Fruit fly (Drosophila melanogaster) whole organism, embryonic: ENCODE results near the gene ATP8B.

Experiments
- Bdp1 ChIP-seq: fragments of 200-800 bp; sonication (Bioruptor generic); optimal IDR thresholded peaks from 3 replicates; lab custom pipeline; 2016; ENCODE audit warnings: missing biosample characterization, missing genetic modification characterization
- CG10274 ChIP-seq: fragments of 200-800 bp; sonication (Bioruptor generic); optimal IDR thresholded peaks from 3 replicates; lab custom pipeline; 2017; ENCODE audit warnings: missing biosample characterization, mild to moderate bottlenecking, missing genetic modification characterization
- CG10366 ChIP-seq: fragments of 200-800 bp; sonication (Bioruptor generic); IDR thresholded peaks from 2 replicates; pipeline ENCODE4 v1.3.6; 2022; ENCODE audit warnings: missing biosample characterization, missing genetic modification characterization
- CG1233 ChIP-seq: fragments of 200-800 bp; sonication (Bioruptor generic); optimal IDR thresholded peaks from 4 replicates; lab custom pipeline; 2018; ENCODE audit warnings: missing biosample characterization, mild to moderate bottlenecking, missing genetic modification characterization
- CG12769 ChIP-seq: fragments of 200-800 bp; sonication (Bioruptor generic); optimal IDR thresholded peaks from 2 replicates; lab custom pipeline; 2019; ENCODE audit warnings: missing biosample characterization, mild to moderate bottlenecking, missing genetic modification characterization, moderate library complexity
- CG13123 ChIP-seq: fragments of 200-800 bp; sonication (Bioruptor generic); optimal IDR thresholded peaks from 2 replicates; lab custom pipeline; 2016; ENCODE audit warnings: missing biosample characterization, missing genetic modification characterization
- CG13287 ChIP-seq: fragments of 200-800 bp; sonication (Bioruptor generic); IDR thresholded peaks from 2 replicates; pipeline ENCODE4 v1.3.6; 2022; ENCODE audit warnings: missing biosample characterization, missing genetic modification characterization; ENCODE audit not compliant: partially characterized antibody
- CG14710 ChIP-seq: fragments of 200-800 bp; sonication (Bioruptor generic); optimal IDR thresholded peaks from 3 replicates; lab custom pipeline; 2019; ENCODE audit warnings: missing biosample characterization, mild to moderate bottlenecking, missing genetic modification characterization, moderate library complexity
- CG15269 ChIP-seq: fragments of 200-800 bp; sonication (Bioruptor generic); optimal IDR thresholded peaks from 2 replicates; lab custom pipeline; 2018; ENCODE audit warnings: missing biosample characterization, mild to moderate bottlenecking, missing genetic modification characterization, moderate library complexity
- CG1647 ChIP-seq: fragments of 200-800 bp; sonication (Bioruptor generic); optimal IDR thresholded peaks from 3 replicates; lab custom pipeline; 2016; ENCODE audit warnings: missing biosample characterization, missing genetic modification characterization
- CG31441 ChIP-seq: fragments of 200-800 bp; sonication (Bioruptor generic); IDR thresholded peaks from 2 replicates; pipeline ENCODE4 v1.3.6; 2022; ENCODE audit warnings: missing biosample characterization, missing genetic modification characterization
- CG4328 ChIP-seq: fragments of 200-800 bp; sonication (Bioruptor generic); optimal IDR thresholded peaks from 3 replicates; lab custom pipeline; 2017; ENCODE audit warnings: missing biosample characterization, missing genetic modification reagents, missing genetic modification characterization
- CG5180 ChIP-seq: fragments of 200-800 bp; sonication (Bioruptor generic); optimal IDR thresholded peaks from 3 replicates; lab custom pipeline; 2017; ENCODE audit warnings: missing biosample characterization, missing genetic modification characterization, mild to moderate bottlenecking, moderate library complexity, missing genetic modification reagents
- CG6813 ChIP-seq: fragments of 200-800 bp; sonication (Bioruptor generic); optimal IDR thresholded peaks from 2 replicates; lab custom pipeline; 2017; ENCODE audit warnings: missing biosample characterization, missing genetic modification characterization, mild to moderate bottlenecking, moderate library complexity, missing genetic modification reagents
- CG7786 ChIP-seq: fragments of 200-800 bp; sonication (Bioruptor generic); optimal IDR thresholded peaks from 2 replicates; lab custom pipeline; 2016; ENCODE audit warnings: missing biosample characterization, missing genetic modification characterization
- CG7928 ChIP-seq: fragments of 200-800 bp; sonication (Bioruptor generic); optimal IDR thresholded peaks from 2 replicates; lab custom pipeline; 2017; ENCODE audit warnings: missing biosample characterization, mild to moderate bottlenecking, missing genetic modification characterization
- CG8089 ChIP-seq: fragments of 200-800 bp; sonication (Bioruptor generic); optimal IDR thresholded peaks from 3 replicates; lab custom pipeline; 2016; ENCODE audit warnings: missing biosample characterization, missing genetic modification characterization
- CG8290 ChIP-seq, 3 experiments: fragments of 200-800 bp; sonication (Bioruptor generic); optimal IDR thresholded peaks; 2 replicates each; lab custom pipeline; 2016 to 2019; ENCODE audit warnings: missing biosample characterization in 3 of 3, missing genetic modification characterization in 3 of 3, mild to moderate bottlenecking in 2 of 3, moderate library complexity in 1 of 3
- CG8765 ChIP-seq: fragments of 200-800 bp; sonication (Bioruptor generic); IDR thresholded peaks from 2 replicates; pipeline ENCODE4 v1.3.6; 2022; ENCODE audit warnings: missing biosample characterization, missing genetic modification characterization
- CG9932 ChIP-seq: fragments of 200-800 bp; sonication (Bioruptor generic); IDR thresholded peaks from 2 replicates; pipeline ENCODE4 v1.3.6; 2022; ENCODE audit warnings: missing biosample characterization, missing genetic modification characterization
- CHES-1-like ChIP-seq: fragments of 200-800 bp; sonication (Bioruptor generic); optimal IDR thresholded peaks from 2 replicates; lab custom pipeline; 2016; ENCODE audit warnings: missing biosample characterization, missing genetic modification characterization
- CkIIα-i1 ChIP-seq: fragments of 200-800 bp; sonication (Bioruptor generic); IDR thresholded peaks from 2 replicates; pipeline ENCODE4 v1.3.6; 2022; ENCODE audit warnings: missing biosample characterization, missing genetic modification characterization
- E2f1 ChIP-seq: fragments of 200-800 bp; sonication (Bioruptor generic); IDR thresholded peaks from 2 replicates; pipeline ENCODE4 v1.3.6; 2022; ENCODE audit warnings: missing biosample characterization, missing genetic modification characterization
- Elba2 ChIP-seq: fragments of 200-800 bp; sonication (Bioruptor generic); optimal IDR thresholded peaks from 3 replicates; lab custom pipeline; 2016; ENCODE audit warnings: missing biosample characterization, missing genetic modification characterization
- Ets97D ChIP-seq: fragments of 200-800 bp; sonication (Bioruptor generic); optimal IDR thresholded peaks from 3 replicates; lab custom pipeline; 2016; ENCODE audit warnings: missing biosample characterization, missing genetic modification characterization
- Fer2 ChIP-seq: fragments of 200-800 bp; sonication (Bioruptor generic); optimal IDR thresholded peaks from 2 replicates; lab custom pipeline; 2018; ENCODE audit warnings: missing biosample characterization, mild to moderate bottlenecking, missing genetic modification characterization, moderate library complexity
- Gug ChIP-seq: fragments of 200-800 bp; sonication (Bioruptor generic); IDR thresholded peaks from 4 replicates; pipeline ENCODE4 v1.3.6; 2022; ENCODE audit warnings: missing biosample characterization, missing genetic modification characterization
- HmgD ChIP-seq: fragments of 200-800 bp; sonication (Bioruptor generic); optimal IDR thresholded peaks from 3 replicates; lab custom pipeline; 2016; ENCODE audit warnings: missing biosample characterization, missing genetic modification characterization
- Myb ChIP-seq: fragments of 200-800 bp; sonication (Bioruptor generic); optimal IDR thresholded peaks from 2 replicates; lab custom pipeline; 2016; ENCODE audit warnings: missing biosample characterization, missing genetic modification characterization
- PHDP ChIP-seq: fragments of 200-800 bp; sonication (Bioruptor generic); optimal IDR thresholded peaks from 3 replicates; lab custom pipeline; 2018; ENCODE audit warnings: missing biosample characterization, mild to moderate bottlenecking, missing genetic modification characterization, moderate library complexity
- Rfx ChIP-seq: fragments of 200-800 bp; sonication (Bioruptor generic); IDR thresholded peaks from 2 replicates; pipeline ENCODE4 v1.3.6; 2022; ENCODE audit warnings: missing biosample characterization, missing genetic modification characterization
- Six4 ChIP-seq: fragments of 200-800 bp; sonication (Bioruptor generic); optimal IDR thresholded peaks from 2 replicates; lab custom pipeline; 2016; ENCODE audit warnings: missing biosample characterization, missing genetic modification characterization
- Sry-δ ChIP-seq: fragments of 200-800 bp; sonication (Bioruptor generic); optimal IDR thresholded peaks from 2 replicates; lab custom pipeline; 2016; ENCODE audit warnings: missing biosample characterization, missing genetic modification characterization
- bcd ChIP-seq: fragments of 200-800 bp; sonication (Bioruptor generic); optimal IDR thresholded peaks from 2 replicates; lab custom pipeline; 2017; ENCODE audit warnings: missing biosample characterization, mild to moderate bottlenecking, missing genetic modification characterization
- bsh ChIP-seq, 2 experiments: fragments of 200-800 bp; sonication (Bioruptor generic); optimal IDR thresholded peaks; 2 replicates each; lab custom pipeline; 2017 to 2018; ENCODE audit warnings: mild to moderate bottlenecking in 2 of 2, missing biosample characterization in 2 of 2, missing genetic modification characterization in 2 of 2, moderate library complexity in 1 of 2
- chn ChIP-seq: fragments of 200-800 bp; sonication (Bioruptor generic); optimal IDR thresholded peaks from 2 replicates; lab custom pipeline; 2016; ENCODE audit warnings: missing biosample characterization, missing genetic modification characterization
- ci ChIP-seq: fragments of 200-800 bp; sonication (Bioruptor generic); IDR thresholded peaks from 3 replicates; pipeline ENCODE4 v1.3.6; 2022; ENCODE audit warnings: missing biosample characterization, missing genetic modification characterization
- eve ChIP-seq, 2 experiments: fragments of >200 bp; optimal IDR thresholded peaks; 2 replicates each; lab custom pipeline; 2017; ENCODE audit warnings: missing biosample characterization in 2 of 2, missing genetic modification characterization in 2 of 2
- fd64A ChIP-seq: fragments of 200-800 bp; sonication (Bioruptor generic); optimal IDR thresholded peaks from 3 replicates; lab custom pipeline; 2018; ENCODE audit warnings: missing biosample characterization, mild to moderate bottlenecking, missing genetic modification characterization
- gcm2 ChIP-seq: fragments of 200-800 bp; sonication (Bioruptor generic); optimal IDR thresholded peaks from 2 replicates; lab custom pipeline; 2016; ENCODE audit warnings: missing biosample characterization, missing genetic modification characterization
- gro ChIP-seq: fragments of 200-800 bp; sonication (Bioruptor generic); optimal IDR thresholded peaks from 2 replicates; lab custom pipeline; 2016; ENCODE audit warnings: missing biosample characterization, missing genetic modification characterization
- gsb-n ChIP-seq: fragments of 200-800 bp; sonication (Bioruptor generic); optimal IDR thresholded peaks from 3 replicates; lab custom pipeline; 2018; ENCODE audit warnings: missing biosample characterization, mild to moderate bottlenecking, missing genetic modification characterization
- hb ChIP-seq: fragments of 200-800 bp; sonication (Bioruptor generic); IDR thresholded peaks from 3 replicates; pipeline ENCODE4 v1.3.6; 2022; ENCODE audit warnings: missing biosample characterization, missing genetic modification characterization; ENCODE audit not compliant: partially characterized antibody
- insv ChIP-seq, 2 experiments: fragments of 200-800 bp; sonication (Bioruptor generic); optimal IDR thresholded peaks; 3 replicates each; lab custom pipeline; 2016 to 2018; ENCODE audit warnings: missing biosample characterization in 2 of 2, missing genetic modification characterization in 2 of 2
- knrl ChIP-seq: fragments of 200-800 bp; sonication (Bioruptor generic); IDR thresholded peaks from 3 replicates; pipeline ENCODE4 v1.3.6; 2022; ENCODE audit warnings: missing biosample characterization, missing genetic modification characterization; ENCODE audit not compliant: partially characterized antibody
- mirr ChIP-seq: fragments of 200-800 bp; sonication (Bioruptor generic); optimal IDR thresholded peaks from 3 replicates; lab custom pipeline; 2018; ENCODE audit warnings: missing biosample characterization, mild to moderate bottlenecking, missing genetic modification characterization
- otp ChIP-seq: fragments of 200-800 bp; sonication (Bioruptor generic); IDR thresholded peaks from 3 replicates; pipeline ENCODE4, ENCODE4 v1.3.6; 2022; ENCODE audit warnings: missing biosample characterization, missing genetic modification characterization
- sim ChIP-seq: fragments of 200-800 bp; sonication (Bioruptor generic); IDR thresholded peaks from 2 replicates; pipeline ENCODE4 v1.3.6; 2022; ENCODE audit warnings: missing biosample characterization, missing genetic modification characterization
- tgo ChIP-seq: fragments of 200-800 bp; sonication (Bioruptor generic); IDR thresholded peaks from 3 replicates; pipeline ENCODE4 v1.3.6; 2022; ENCODE audit warnings: missing biosample characterization, missing genetic modification characterization
- unpg ChIP-seq: fragments of 200-800 bp; sonication (Bioruptor generic); optimal IDR thresholded peaks from 3 replicates; lab custom pipeline; 2018; ENCODE audit warnings: missing biosample characterization, mild to moderate bottlenecking, missing genetic modification characterization, moderate library complexity
- vvl ChIP-seq: fragments of 200-800 bp; sonication (Bioruptor generic); IDR thresholded peaks from 2 replicates; pipeline ENCODE4 v1.3.6; 2022; ENCODE audit warnings: missing biosample characterization, missing genetic modification characterization

Gene ATP8B

DNA sequence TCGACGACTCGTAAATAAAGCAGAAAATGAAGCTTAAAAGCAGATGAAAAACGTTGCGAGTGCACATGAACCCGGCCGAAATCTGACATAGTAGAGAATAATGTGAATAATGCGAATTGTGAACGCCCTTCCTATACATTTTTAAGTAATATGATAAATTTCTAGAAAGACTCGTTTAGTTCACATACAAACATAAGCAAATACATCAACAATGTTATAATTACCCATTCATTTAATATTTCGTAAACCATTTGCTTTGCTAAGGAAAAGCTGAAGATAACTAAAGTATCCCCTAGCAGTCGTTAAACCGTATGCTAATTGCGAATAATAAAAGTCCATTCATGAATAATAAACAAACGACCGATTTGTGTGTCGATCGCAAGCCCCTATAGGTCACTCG is 6.9 kb downstream of the ATP8B start (continued):
- TF ChIP-seq Bdp1, result no peak
- TF ChIP-seq CG8765 (GFP tag; lab: Robert Waterston, UW), result no peak
- TF ChIP-seq gsb-n, result no peak
- no peak for TF ChIP-seq CG8089 (GFP tag; lab: Kevin White, UChicago)
- TF ChIP-seq CG14710, result no peak
- no peak for TF ChIP-seq CG8290 (GFP tag; optimal IDR thresholded peaks at IDR 0.05; lab: Kevin White, UChicago)
- no peak for TF ChIP-seq CG8290 (tag; optimal IDR thresholded peaks at IDR 0.05; lab: Kevin White, UChicago)
- peak; percentile 62 for TF ChIP-seq CG15269 (tag; lab: Kevin White, UChicago)
- TF ChIP-seq CG13123, result no peak
- TF ChIP-seq Sry-δ (GFP tag; lab: Kevin White, UChicago), result no peak
- no peak for TF ChIP-seq hb
- no peak for TF ChIP-seq ci
- no peak for TF ChIP-seq gcm2
- TF ChIP-seq CG10274 (GFP tag; lab: Kevin White, UChicago), result peak; percentile 12
- TF ChIP-seq CG10366 (GFP tag; lab: Robert Waterston, UW), result peak; percentile 28; the same call in 1 of the 2 replicates
- TF ChIP-seq vvl (GFP tag; lab: Robert Waterston, UW), result peak; percentile 56; the same call in 1 of the 2 replicates
- TF ChIP-seq gro (GFP tag; lab: Kevin White, UChicago), result peak; percentile 15
- TF ChIP-seq tgo (GFP tag; lab: Robert Waterston, UW), result peak; percentile 27; the same call in 1 of the 3 replicates
- peak; percentile 10 for TF ChIP-seq unpg
- TF ChIP-seq mirr (GFP tag; lab: Kevin White, UChicago), result no peak
- no peak for TF ChIP-seq insv (GFP tag; optimal IDR thresholded peaks at IDR 0.05; lab: Kevin White, UChicago)
- peak; percentile 42; the same call in 1 of the 2 replicates for TF ChIP-seq CG9932 (GFP tag; lab: Robert Waterston, UW)
- no peak for TF ChIP-seq Myb (GFP tag; lab: Kevin White, UChicago)
- TF ChIP-seq CG5180 (GFP tag; lab: Kevin White, UChicago), result no peak
- TF ChIP-seq E2f1 (GFP tag; lab: Robert Waterston, UW), result no peak
- TF ChIP-seq Elba2 (GFP tag; lab: Kevin White, UChicago), result no peak
- no peak for TF ChIP-seq CHES-1-like
- no peak for TF ChIP-seq CkIIα-i1 (GFP tag; lab: Robert Waterston, UW)
- TF ChIP-seq Gug (GFP tag; lab: Robert Waterston, UW), result no peak; the same call in 3 of the 4 replicates
- no peak for TF ChIP-seq Ets97D (GFP tag; lab: Kevin White, UChicago)
- no peak for TF ChIP-seq HmgD (GFP tag; lab: Kevin White, UChicago)
- TF ChIP-seq fd64A (GFP tag; lab: Kevin White, UChicago), result no peak
- no peak for TF ChIP-seq otp (GFP tag; lab: Robert Waterston, UW)
- TF ChIP-seq CG7928 (GFP tag; lab: Kevin White, UChicago), result no peak
- TF ChIP-seq CG7786 (GFP tag; lab: Kevin White, UChicago), result no peak
- no peak for TF ChIP-seq chn
- TF ChIP-seq CG1233 (GFP tag; lab: Kevin White, UChicago), result no peak
- no peak for TF ChIP-seq CG31441
- TF ChIP-seq Rfx, result peak; percentile 70
- no peak for TF ChIP-seq sim
- TF ChIP-seq knrl (GFP tag; lab: Robert Waterston, UW), result no peak
- TF ChIP-seq CG12769 (tag; lab: Kevin White, UChicago), result peak; percentile 40
- no peak for TF ChIP-seq eve (GFP tag; optimal IDR thresholded peaks at IDR 0.05; lab: Kevin White, UChicago)
- peak; percentile 1 for TF ChIP-seq PHDP (tag; lab: Kevin White, UChicago)
- no peak for TF ChIP-seq CG13287 (GFP tag; lab: Robert Waterston, UW)
- no peak for TF ChIP-seq Six4 (GFP tag; lab: Kevin White, UChicago)
- no peak for TF ChIP-seq Fer2
- no peak for TF ChIP-seq CG4328 (GFP tag; lab: Kevin White, UChicago)
- TF ChIP-seq CG1647 (GFP tag; lab: Kevin White, UChicago), result no peak
- TF ChIP-seq bsh (GFP tag; optimal IDR thresholded peaks at IDR 0.05; lab: Kevin White, UChicago), result no peak
- TF ChIP-seq CG6813, result no peak
- TF ChIP-seq bcd (GFP tag; lab: Kevin White, UChicago), result peak; percentile 1
